Fruit fly (Drosophila melanogaster) whole organism, embryonic: ENCODE results near the gene ZnT35C.

ENCODE experiments used
- Bteb2 ChIP-seq: fragments of 200-800 bp; sonication (Bioruptor generic); optimal IDR thresholded peaks from 2 replicates; lab custom pipeline; 2016; ENCODE audit warnings: missing biosample characterization, missing genetic modification characterization
- CG10366 ChIP-seq: fragments of 200-800 bp; sonication (Bioruptor generic); IDR thresholded peaks from 2 replicates; pipeline ENCODE4 v1.3.6; 2022; ENCODE audit warnings: missing biosample characterization, missing genetic modification characterization
- CG11085 ChIP-seq: fragments of 200-800 bp; sonication (Bioruptor generic); IDR thresholded peaks from 2 replicates; pipeline ENCODE4 v1.3.6; 2022; ENCODE audit warnings: missing biosample characterization, missing genetic modification characterization
- CG12659 ChIP-seq: fragments of 200-800 bp; sonication (Bioruptor generic); optimal IDR thresholded peaks from 3 replicates; lab custom pipeline; 2017; ENCODE audit warnings: mild to moderate bottlenecking, missing biosample characterization, missing genetic modification reagents, missing genetic modification characterization
- CG12744 ChIP-seq: fragments of 200-800 bp; sonication (Bioruptor generic); optimal IDR thresholded peaks from 2 replicates; lab custom pipeline; 2016; ENCODE audit warnings: missing biosample characterization, missing genetic modification characterization
- CG13287 ChIP-seq: fragments of 200-800 bp; sonication (Bioruptor generic); IDR thresholded peaks from 2 replicates; pipeline ENCODE4 v1.3.6; 2022; ENCODE audit warnings: missing biosample characterization, missing genetic modification characterization; ENCODE audit not compliant: partially characterized antibody
- CG13775 ChIP-seq: fragments of 200-800 bp; sonication (Bioruptor generic); optimal IDR thresholded peaks from 3 replicates; lab custom pipeline; 2017; ENCODE audit warnings: missing biosample characterization, mild to moderate bottlenecking, missing genetic modification characterization
- CG14965 ChIP-seq: fragments of 200-800 bp; sonication (Bioruptor generic); optimal IDR thresholded peaks from 2 replicates; lab custom pipeline; 2016; ENCODE audit warnings: missing biosample characterization, missing genetic modification characterization, borderline replicate concordance
- CG15479 ChIP-seq: fragments of 200-800 bp; sonication (Bioruptor generic); optimal IDR thresholded peaks from 3 replicates; lab custom pipeline; 2019; ENCODE audit warnings: missing biosample characterization, mild to moderate bottlenecking, missing genetic modification characterization, moderate library complexity
- CG17359 ChIP-seq: fragments of 200-800 bp; sonication (Bioruptor generic); optimal IDR thresholded peaks from 3 replicates; lab custom pipeline; 2018; ENCODE audit warnings: missing biosample characterization, mild to moderate bottlenecking, missing genetic modification characterization, moderate library complexity
- CG17385 ChIP-seq: fragments of 200-800 bp; sonication (Bioruptor generic); optimal IDR thresholded peaks from 3 replicates; lab custom pipeline; 2018; ENCODE audit warnings: missing biosample characterization, mild to moderate bottlenecking, missing genetic modification characterization
- CG18011 ChIP-seq: fragments of 200-800 bp; sonication (Bioruptor generic); optimal IDR thresholded peaks from 2 replicates; lab custom pipeline; 2017; ENCODE audit warnings: missing biosample characterization, missing genetic modification characterization, mild to moderate bottlenecking, moderate library complexity, missing genotype
- CG3726 ChIP-seq: fragments of 200-800 bp; sonication (Bioruptor generic); IDR thresholded peaks from 3 replicates; pipeline ENCODE4, ENCODE4 v1.3.6; 2022; ENCODE audit warnings: missing biosample characterization, missing genetic modification characterization
- CG4360 ChIP-seq: fragments of 200-800 bp; sonication (Bioruptor generic); IDR thresholded peaks from 2 replicates; pipeline ENCODE4 v1.3.6; 2022; ENCODE audit warnings: missing biosample characterization, missing genetic modification characterization
- CG4730 ChIP-seq: fragments of 200-800 bp; sonication (Bioruptor generic); IDR thresholded peaks from 2 replicates; pipeline ENCODE4 v1.3.6; 2022; ENCODE audit warnings: missing biosample characterization, missing genetic modification characterization
- CG6272 ChIP-seq: fragments of 200-800 bp; sonication (Bioruptor generic); IDR thresholded peaks from 2 replicates; pipeline ENCODE4 v1.3.6; 2022; ENCODE audit warnings: missing biosample characterization, missing genetic modification characterization
- CG6791 ChIP-seq: fragments of 200-800 bp; sonication (Bioruptor generic); IDR thresholded peaks from 3 replicates; pipeline ENCODE4 v1.3.6; 2022; ENCODE audit warnings: missing biosample characterization, missing genetic modification characterization; ENCODE audit not compliant: partially characterized antibody
- CG6854 ChIP-seq: fragments of 200-800 bp; sonication (Bioruptor generic); optimal IDR thresholded peaks from 3 replicates; lab custom pipeline; 2017; ENCODE audit warnings: missing biosample characterization, mild to moderate bottlenecking, missing genetic modification characterization
- CG7928 ChIP-seq: fragments of 200-800 bp; sonication (Bioruptor generic); optimal IDR thresholded peaks from 2 replicates; lab custom pipeline; 2017; ENCODE audit warnings: missing biosample characterization, mild to moderate bottlenecking, missing genetic modification characterization
- CG8089 ChIP-seq: fragments of 200-800 bp; sonication (Bioruptor generic); optimal IDR thresholded peaks from 3 replicates; lab custom pipeline; 2016; ENCODE audit warnings: missing biosample characterization, missing genetic modification characterization
- CG8924 ChIP-seq: fragments of 200-800 bp; optimal IDR thresholded peaks from 3 replicates; lab custom pipeline; 2019; ENCODE audit warnings: missing biosample characterization, mild to moderate bottlenecking, missing genetic modification characterization, moderate library complexity
- Deaf1 ChIP-seq: fragments of 200-800 bp; optimal IDR thresholded peaks from 3 replicates; lab custom pipeline; 2019; ENCODE audit warnings: missing biosample characterization, mild to moderate bottlenecking, missing genetic modification characterization, moderate library complexity
- Dll ChIP-seq: fragments of 200-800 bp; sonication (Bioruptor generic); IDR thresholded peaks from 4 replicates; pipeline ENCODE4 v1.3.6; 2022; ENCODE audit warnings: missing biosample characterization, missing genetic modification characterization; ENCODE audit not compliant: partially characterized antibody
- Ets65A ChIP-seq: fragments of 200-800 bp; sonication (Bioruptor generic); peaks from one replicate; lab custom pipeline; 2016; ENCODE audit warnings: missing biosample characterization, missing genetic modification characterization
- Hr39 ChIP-seq: fragments of >200 bp; optimal IDR thresholded peaks from 2 replicates; lab custom pipeline; 2017
- Max ChIP-seq: fragments of 200-800 bp; sonication (Bioruptor generic); optimal IDR thresholded peaks from 2 replicates; lab custom pipeline; 2016; ENCODE audit warnings: missing biosample characterization, mild to moderate bottlenecking, missing genetic modification characterization
- NC2α ChIP-seq: fragments of 200-800 bp; sonication (Bioruptor generic); optimal IDR thresholded peaks from 2 replicates; lab custom pipeline; 2016; ENCODE audit warnings: missing biosample characterization, missing genetic modification characterization
- Sry-β ChIP-seq: fragments of 200-800 bp; sonication (Bioruptor generic); optimal IDR thresholded peaks from 2 replicates; lab custom pipeline; 2018; ENCODE audit warnings: missing biosample characterization, mild to moderate bottlenecking, missing genetic modification characterization, moderate library complexity
- ara ChIP-seq: fragments of 200-800 bp; sonication (Bioruptor generic); IDR thresholded peaks from 2 replicates; pipeline ENCODE4 v1.3.6; 2022; ENCODE audit warnings: missing biosample characterization, missing genetic modification characterization
- bab2 ChIP-seq: fragments of 200-800 bp; sonication (Bioruptor generic); optimal IDR thresholded peaks from 2 replicates; lab custom pipeline; 2016; ENCODE audit warnings: missing biosample characterization, missing genetic modification characterization
- bbx ChIP-seq: fragments of 200-800 bp; sonication (Bioruptor generic); IDR thresholded peaks from 2 replicates; pipeline ENCODE4 v1.3.6; 2022; ENCODE audit warnings: missing biosample characterization, missing genetic modification characterization; ENCODE audit not compliant: partially characterized antibody
- chinmo ChIP-seq: fragments of 200-800 bp; sonication (Bioruptor generic); IDR thresholded peaks from 4 replicates; pipeline ENCODE4 v1.3.6; 2022; ENCODE audit warnings: missing biosample characterization, missing genetic modification characterization; ENCODE audit not compliant: partially characterized antibody
- en ChIP-seq: fragments of 200-800 bp; sonication (Bioruptor generic); optimal IDR thresholded peaks from 2 replicates; lab custom pipeline; 2016; ENCODE audit warnings: missing biosample characterization, missing genetic modification characterization
- fd102C ChIP-seq: fragments of 200-800 bp; sonication (Bioruptor generic); optimal IDR thresholded peaks from 2 replicates; lab custom pipeline; 2018; ENCODE audit warnings: missing biosample characterization, mild to moderate bottlenecking, missing genetic modification characterization, moderate library complexity
- fd96Cb ChIP-seq: fragments of 200-800 bp; sonication (Bioruptor generic); optimal IDR thresholded peaks from 2 replicates; lab custom pipeline; 2018; ENCODE audit warnings: missing biosample characterization, mild to moderate bottlenecking, missing genetic modification characterization, moderate library complexity
- grau ChIP-seq: fragments of 200-800 bp; optimal IDR thresholded peaks from 3 replicates; lab custom pipeline; 2019; ENCODE audit warnings: missing biosample characterization, mild to moderate bottlenecking, missing genetic modification characterization, moderate library complexity
- h ChIP-seq: fragments of >200 bp; optimal IDR thresholded peaks from 2 replicates; lab custom pipeline; 2017
- inv ChIP-seq: fragments of 200-800 bp; sonication (Bioruptor generic); IDR thresholded peaks from 2 replicates; pipeline ENCODE4 v1.3.6; 2022; ENCODE audit warnings: missing biosample characterization, missing genetic modification characterization; ENCODE audit not compliant: partially characterized antibody
- knrl ChIP-seq: fragments of 200-800 bp; sonication (Bioruptor generic); IDR thresholded peaks from 3 replicates; pipeline ENCODE4 v1.3.6; 2022; ENCODE audit warnings: missing biosample characterization, missing genetic modification characterization; ENCODE audit not compliant: partially characterized antibody
- lmd ChIP-seq: fragments of 200-800 bp; sonication (Bioruptor generic); IDR thresholded peaks from 2 replicates; pipeline ENCODE4 v1.3.6; 2022; ENCODE audit warnings: missing biosample characterization, missing genetic modification characterization
- odd ChIP-seq: fragments of 200-800 bp; sonication (Bioruptor generic); optimal IDR thresholded peaks from 2 replicates; lab custom pipeline; 2017; ENCODE audit warnings: missing biosample characterization, mild to moderate bottlenecking, missing genetic modification characterization
- otp ChIP-seq: fragments of 200-800 bp; sonication (Bioruptor generic); IDR thresholded peaks from 3 replicates; pipeline ENCODE4, ENCODE4 v1.3.6; 2022; ENCODE audit warnings: missing biosample characterization, missing genetic modification characterization
- pan ChIP-seq, 4 experiments: fragments of >200 bp in 3 of 4; fragments of 200-800 bp in 1 of 4; sonication (Bioruptor generic) in 1 of 4; optimal IDR thresholded peaks in 3 of 4; IDR thresholded peaks in 1 of 4; 2 replicates each; pipeline versions ENCODE4 v1.3.6 to Lab custom; 2017 to 2022; ENCODE audit warnings: missing biosample characterization in 2 of 4, missing genetic modification characterization in 2 of 4, mixed read lengths in 1 of 4
- pnt ChIP-seq: fragments of 200-800 bp; sonication (Bioruptor generic); optimal IDR thresholded peaks from 3 replicates; lab custom pipeline; 2016; ENCODE audit warnings: missing biosample characterization, missing genetic modification characterization
- ranshi ChIP-seq: fragments of 200-800 bp; sonication (Bioruptor generic); IDR thresholded peaks from 2 replicates; pipeline ENCODE4 v1.3.6; 2022; ENCODE audit warnings: missing biosample characterization, missing genetic modification characterization
- sens ChIP-seq: fragments of 200-800 bp; sonication (Bioruptor generic); peaks from one replicate; lab custom pipeline; 2016; ENCODE audit warnings: missing biosample characterization, missing genetic modification characterization
- sug ChIP-seq: fragments of 200-800 bp; optimal IDR thresholded peaks from 2 replicates; lab custom pipeline; 2019; ENCODE audit warnings: missing biosample characterization, mild to moderate bottlenecking, missing genetic modification characterization, moderate library complexity
- ttk ChIP-seq: fragments of 200-800 bp; sonication (Bioruptor generic); IDR thresholded peaks from 2 replicates; pipeline ENCODE4 v2.1.2; 2022; ENCODE audit warnings: missing biosample characterization, missing genetic modification characterization
- unpg ChIP-seq: fragments of 200-800 bp; sonication (Bioruptor generic); optimal IDR thresholded peaks from 3 replicates; lab custom pipeline; 2018; ENCODE audit warnings: missing biosample characterization, mild to moderate bottlenecking, missing genetic modification characterization, moderate library complexity
- wor ChIP-seq: fragments of 200-800 bp; sonication (Bioruptor generic); IDR thresholded peaks from 2 replicates; pipeline ENCODE4 v1.3.6; 2022; ENCODE audit warnings: missing biosample characterization, missing genetic modification characterization
- zfh1 ChIP-seq: fragments of 200-800 bp; sonication (Bioruptor generic); IDR thresholded peaks from 3 replicates; pipeline ENCODE4 v1.3.6; 2022; ENCODE audit warnings: missing biosample characterization, missing genetic modification characterization

ZnT35C gene

dm6 chr2L:15249006-15249513, 1.5 kb upstream of the ZnT35C start:
- TF ChIP-seq bbx (GFP tag; lab: Robert Waterston, UW) (no peak), Deaf1 (no peak), CG8089 (no peak), bab2 (no peak), h (no peak), CG6791 (GFP tag; lab: Robert Waterston, UW) (no peak), ttk (GFP tag; lab: Robert Waterston, UW) (0 out of 2 replicates have a peak, but pooled peaks have one; percentile 3), CG8924 (tag; lab: Kevin White, UChicago) (no peak), odd (GFP tag; lab: Kevin White, UChicago) (no peak), Bteb2 (GFP tag; lab: Kevin White, UChicago) (no peak), ara (GFP tag; lab: Robert Waterston, UW) (peak; percentile 12; the same call in 1 of the 2 replicates), ranshi (GFP tag; lab: Robert Waterston, UW) (0 out of 2 replicates have a peak, but pooled peaks have one; percentile 0), pnt (GFP tag; lab: Kevin White, UChicago) (no peak), CG15479 (GFP tag; lab: Kevin White, UChicago) (no peak), Hr39 (lab: Kevin White, UChicago) (no peak), fd96Cb (tag; lab: Kevin White, UChicago) (no peak), CG11085 (GFP tag; lab: Robert Waterston, UW) (no peak), CG3726 (GFP tag; lab: Robert Waterston, UW) (no peak), pan (optimal IDR thresholded peaks at IDR 0.05; lab: Kevin White, UChicago) (no peak), pan (GFP tag; optimal IDR thresholded peaks at IDR 0.05 in 1 of 2, IDR thresholded peaks at IDR 0.05 in 1 of 2) (no peak), CG13287 (no peak), fd102C (no peak), Max (GFP tag; lab: Kevin White, UChicago) (no peak), unpg (GFP tag; lab: Kevin White, UChicago) (no peak), CG12744 (GFP tag; lab: Kevin White, UChicago) (no peak), CG12659 (no peak), CG18011 (GFP tag; lab: Kevin White, UChicago) (no peak), CG6272 (GFP tag; lab: Robert Waterston, UW) (0 out of 2 replicates have a peak, but pooled peaks have one; percentile 1), chinmo (GFP tag; lab: Robert Waterston, UW) (0 out of 4 replicates have a peak, but pooled peaks have one; percentile 36), CG10366 (GFP tag; lab: Robert Waterston, UW) (no peak), CG4360 (GFP tag; lab: Robert Waterston, UW) (no peak), knrl (no peak), otp (GFP tag; lab: Robert Waterston, UW) (no peak), wor (no peak), sug (tag; lab: Kevin White, UChicago) (no peak), zfh1 (GFP tag; lab: Robert Waterston, UW) (no peak), grau (tag; lab: Kevin White, UChicago) (no peak), CG13775 (GFP tag; lab: Kevin White, UChicago) (no peak), Sry-β (GFP tag; lab: Kevin White, UChicago) (no peak), CG7928 (GFP tag; lab: Kevin White, UChicago) (no peak), CG14965 (GFP tag; lab: Kevin White, UChicago) (peak; percentile 14), Ets65A (peak; percentile 79), CG17385 (no peak), Dll (GFP tag; lab: Robert Waterston, UW) (peak; percentile 22; the same call in 1 of the 4 replicates), en (GFP tag; lab: Kevin White, UChicago) (no peak), CG4730 (GFP tag; lab: Robert Waterston, UW) (no peak), NC2α (no peak), CG17359 (tag; lab: Kevin White, UChicago) (no peak), sens (GFP tag; lab: Kevin White, UChicago) (peak; percentile 73), inv (GFP tag; lab: Robert Waterston, UW) (peak; percentile 2; the same call in 1 of the 2 replicates), lmd (GFP tag; lab: Robert Waterston, UW) (no peak), CG6854 (GFP tag; lab: Kevin White, UChicago) (no peak)
